Worm (Caenorhabditis elegans) whole organism, L3 larva: ENCODE results near the gene C05C12.5.

Source experiments
- aly-2 ChIP-seq: fragments of 150-350 bp; optimal IDR thresholded peaks from 2 replicates; lab custom pipeline; 2014; ENCODE audit warnings: missing biosample characterization, missing genetic modification characterization
- daf-12 ChIP-seq: fragments of 150-350 bp; optimal IDR thresholded peaks from 2 replicates; lab custom pipeline; 2014; ENCODE audit warnings: missing biosample characterization, missing genetic modification reagents, missing genetic modification characterization
- lsy-12 ChIP-seq: sonication (generic microtip); optimal IDR thresholded peaks from 2 replicates; lab custom pipeline; 2016; ENCODE audit warnings: mild to moderate bottlenecking, missing genetic modification characterization, missing compliant biosample characterization
- mml-1 ChIP-seq: fragments of 150-350 bp; sonication (generic microtip); optimal IDR thresholded peaks from 3 replicates; lab custom pipeline; 2014; ENCODE audit warnings: missing biosample characterization, missing genetic modification characterization
- nfya-1 ChIP-seq: sonication (generic microtip); optimal IDR thresholded peaks from 2 replicates; lab custom pipeline; 2017; ENCODE audit warnings: missing genetic modification characterization, mild to moderate bottlenecking, missing compliant biosample characterization, antibody characterized with exemption, moderate library complexity; ENCODE audit not compliant: insufficient read depth
- nhr-11 ChIP-seq: fragments of 150-350 bp; optimal IDR thresholded peaks from 2 replicates; lab custom pipeline; 2014; ENCODE audit warnings: missing biosample characterization, missing genetic modification characterization
- nhr-12 ChIP-seq: fragments of 150-350 bp; optimal IDR thresholded peaks from 2 replicates; lab custom pipeline; 2014; ENCODE audit warnings: missing biosample characterization, missing genetic modification characterization
- nhr-23 ChIP-seq: fragments of 150-350 bp; optimal IDR thresholded peaks from 2 replicates; lab custom pipeline; 2014; ENCODE audit warnings: missing biosample characterization, missing genetic modification reagents, missing genetic modification characterization
- pha-4 ChIP-seq: fragments of 150-350 bp; optimal IDR thresholded peaks from 2 replicates; lab custom pipeline; 2014; ENCODE audit warnings: missing biosample characterization, missing genetic modification reagents, missing genetic modification characterization
- sea-2 ChIP-seq: fragments of 150-350 bp; sonication (generic microtip); optimal IDR thresholded peaks from 4 replicates; lab custom pipeline; 2014; ENCODE audit warnings: missing biosample characterization, missing genetic modification reagents, missing genetic modification characterization
- snpc-4 ChIP-seq: fragments of 150-350 bp; optimal IDR thresholded peaks from 2 replicates; lab custom pipeline; 2014; ENCODE audit warnings: missing biosample characterization, missing genetic modification characterization
- unc-62 ChIP-seq: fragments of 150-350 bp; sonication (generic microtip); optimal IDR thresholded peaks from 4 replicates; lab custom pipeline; 2014; ENCODE audit warnings: missing biosample characterization, missing genetic modification reagents, missing genetic modification characterization
- ztf-11 ChIP-seq: fragments of 150-350 bp; optimal IDR thresholded peaks from 2 replicates; lab custom pipeline; 2014; ENCODE audit warnings: missing biosample characterization, missing genetic modification characterization

DNA sequence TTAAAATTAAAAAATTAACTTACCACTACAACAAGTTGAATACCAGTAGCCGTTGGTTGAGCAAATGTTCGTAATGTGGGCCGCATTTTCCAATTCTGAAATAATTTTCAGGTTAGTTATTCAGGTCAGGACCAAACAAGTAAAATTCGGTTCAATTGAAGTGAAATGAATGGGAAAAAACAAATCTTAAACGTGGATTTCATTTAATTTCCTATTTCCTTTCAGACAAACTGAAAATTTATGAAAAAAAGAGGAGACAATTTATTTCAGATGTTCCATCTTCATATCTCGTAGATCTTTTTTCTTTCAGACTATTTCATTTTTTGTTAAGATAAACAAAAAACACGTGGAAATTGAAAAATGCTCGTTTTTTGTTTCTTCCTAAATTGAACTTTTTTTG lies 19.6 kb downstream of the C05C12.5 start, which contains the start of gene C05C12.6:
- no peak for TF ChIP-seq nfya-1
- TF ChIP-seq nhr-12 = no peak
- no peak for TF ChIP-seq nhr-23
- no peak for TF ChIP-seq lsy-12 (tag; lab: Kevin White, UChicago)
- no peak for TF ChIP-seq daf-12
- no peak for TF ChIP-seq snpc-4 (tag; lab: Kevin White, UChicago)
- no peak for TF ChIP-seq aly-2
- no peak for TF ChIP-seq mml-1
- TF ChIP-seq unc-62 (GFP tag; lab: Kevin White, UChicago) = no peak
- TF ChIP-seq sea-2 (GFP tag; lab: Kevin White, UChicago) = no peak
- TF ChIP-seq nhr-11 (tag; lab: Kevin White, UChicago) = no peak
- no peak for TF ChIP-seq ztf-11 (tag; lab: Kevin White, UChicago)
- TF ChIP-seq pha-4 (tag; lab: Kevin White, UChicago) = no peak
